Worm (Caenorhabditis elegans) whole organism, L4/young adult: ENCODE data around the gene csn-4.

ENCODE experiments used
- W03F9.2 ChIP-seq: fragments of 150-350 bp; optimal IDR thresholded peaks from 2 replicates; lab custom pipeline; 2014; ENCODE audit warnings: missing biosample characterization, missing genetic modification characterization
- dao-5 ChIP-seq: sonication (generic microtip); optimal IDR thresholded peaks from 2 replicates; lab custom pipeline; 2016; ENCODE audit warnings: missing genotype, missing genetic modification characterization, moderate library complexity, missing compliant biosample characterization
- him-1 ChIP-seq: sonication (generic microtip); optimal IDR thresholded peaks from 2 replicates; lab custom pipeline; 2016; ENCODE audit warnings: missing genotype, missing genetic modification reagents, missing genetic modification characterization, missing compliant biosample characterization

The csn-4 gene

ce11 chrIV:1097153-1097552 is 10.3 kb upstream of the csn-4 start, which contains the start of gene cox-18:
cox-18 (plus strand) TSS chrIV:1097453.
- TF ChIP-seq him-1 (tag; lab: Kevin White, UChicago), result no peak
- TF ChIP-seq dao-5 (tag; lab: Kevin White, UChicago), result no peak
- TF ChIP-seq W03F9.2, result no peak

- TF ChIP-seq W03F9.2 (no peak), him-1 (tag; lab: Kevin White, UChicago) (no peak), dao-5 (tag; lab: Kevin White, UChicago) (no peak)
Observed at ce11 chrIV:1096154-1096553, 9.3 kb upstream of the csn-4 start.

ce11 chrIV:1093870-1094564 is 7.2 kb upstream of the csn-4 start, which contains the start of the genes cct-8 and Y55F3AR.2:
cct-8 (minus strand) TSS chrIV:1093920.
Y55F3AR.2 (plus strand) TSS chrIV:1094541.
- peak; percentile 97 for TF ChIP-seq W03F9.2
- peak; percentile 94 for TF ChIP-seq him-1 (tag; lab: Kevin White, UChicago)
- TF ChIP-seq dao-5 (tag; lab: Kevin White, UChicago), result no peak

DNA sequence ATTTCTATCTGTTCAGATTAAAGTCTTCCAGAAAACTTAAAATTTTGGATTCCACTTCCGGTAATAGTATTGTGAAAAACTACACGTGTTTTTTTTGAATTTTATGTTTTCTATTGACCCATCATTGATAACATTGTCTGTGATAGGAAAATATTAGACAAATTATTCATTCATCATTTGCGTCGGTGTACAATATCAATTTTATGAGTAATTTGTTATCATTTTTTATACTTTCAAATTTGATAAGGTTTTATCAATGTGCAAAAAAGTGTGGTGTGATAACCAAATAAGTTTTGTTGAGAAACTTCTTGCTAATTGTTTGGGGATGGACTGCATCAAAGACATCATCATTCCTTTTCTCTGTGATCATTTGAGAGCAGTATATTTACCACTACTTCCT is 11.3 kb downstream of the csn-4 start:
- TF ChIP-seq W03F9.2, result no peak
- no peak for TF ChIP-seq him-1 (tag; lab: Kevin White, UChicago)
- no peak for TF ChIP-seq dao-5 (tag; lab: Kevin White, UChicago)

DNA sequence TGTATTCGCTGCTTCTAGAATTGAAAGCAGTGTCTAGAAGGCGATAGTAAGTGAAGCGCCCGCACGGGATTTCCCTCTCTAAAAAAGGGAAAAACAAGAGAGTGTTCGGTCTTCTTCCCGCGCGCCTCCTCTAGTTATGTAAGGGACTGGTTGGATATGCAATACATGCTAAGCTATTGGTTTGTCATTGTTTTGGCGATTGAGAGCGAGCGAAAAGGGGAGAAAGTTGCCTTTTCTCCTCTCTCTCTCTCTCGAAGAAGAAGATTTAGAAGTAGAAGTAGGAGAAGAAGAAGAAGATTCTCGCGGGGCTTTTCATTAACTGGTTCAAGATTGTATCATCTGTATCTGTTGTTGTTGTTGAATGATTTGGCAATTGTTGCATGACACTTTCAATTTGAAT is 12.7 kb downstream of the csn-4 start:
- TF ChIP-seq dao-5 (tag; lab: Kevin White, UChicago) (no peak), W03F9.2 (no peak), him-1 (tag; lab: Kevin White, UChicago) (no peak)

DNA sequence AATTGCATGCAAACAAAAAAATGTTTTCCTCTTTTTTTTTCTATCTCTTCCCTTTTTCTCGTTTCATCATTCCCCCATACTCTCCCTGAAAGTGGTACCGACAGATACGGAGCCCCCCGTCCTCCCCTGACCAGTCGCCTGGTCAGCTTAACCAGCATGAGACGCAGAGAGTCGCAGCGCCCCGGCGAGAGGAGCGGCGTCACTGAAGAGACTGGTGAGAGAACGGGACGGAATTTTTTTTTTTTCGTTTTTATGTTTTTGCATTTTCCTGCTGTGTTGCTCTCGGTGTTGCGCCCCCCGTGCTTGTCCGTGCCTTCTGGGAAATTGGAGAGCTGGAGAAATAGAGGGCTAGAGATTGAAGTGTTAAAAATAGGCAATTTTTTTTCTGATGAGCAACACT is 16.4 kb downstream of the csn-4 start:
- TF ChIP-seq W03F9.2 (peak; percentile 14), him-1 (tag; lab: Kevin White, UChicago) (peak; percentile 77), dao-5 (tag; lab: Kevin White, UChicago) (no peak)

DNA sequence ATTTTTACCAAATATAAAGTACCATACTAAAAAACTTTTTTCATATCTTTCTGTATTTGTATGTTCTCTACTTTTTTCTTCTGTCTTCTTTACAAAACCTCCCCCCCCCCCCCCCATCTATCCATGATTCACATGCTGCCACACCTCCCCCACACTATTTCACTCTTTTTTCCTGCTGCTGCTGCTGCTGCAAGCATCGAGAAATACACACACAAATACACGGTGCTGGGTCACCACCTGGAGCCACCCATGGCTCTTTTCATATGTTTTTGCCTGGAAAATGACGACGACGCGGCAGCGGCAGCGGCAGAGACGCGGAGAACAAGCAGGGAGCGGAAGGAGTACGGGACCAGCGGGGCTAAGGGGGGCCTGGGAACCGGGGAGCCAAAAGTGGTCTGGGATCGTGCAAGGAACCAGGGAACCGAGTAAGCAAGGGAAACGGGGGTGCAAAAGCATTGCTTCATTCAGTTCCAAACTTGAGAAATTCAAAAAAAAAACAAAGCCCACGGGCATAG is 18.0 kb downstream of the csn-4 start:
- TF ChIP-seq dao-5 (tag; lab: Kevin White, UChicago) (no peak), W03F9.2 (no peak), him-1 (tag; lab: Kevin White, UChicago) (no peak)

DNA sequence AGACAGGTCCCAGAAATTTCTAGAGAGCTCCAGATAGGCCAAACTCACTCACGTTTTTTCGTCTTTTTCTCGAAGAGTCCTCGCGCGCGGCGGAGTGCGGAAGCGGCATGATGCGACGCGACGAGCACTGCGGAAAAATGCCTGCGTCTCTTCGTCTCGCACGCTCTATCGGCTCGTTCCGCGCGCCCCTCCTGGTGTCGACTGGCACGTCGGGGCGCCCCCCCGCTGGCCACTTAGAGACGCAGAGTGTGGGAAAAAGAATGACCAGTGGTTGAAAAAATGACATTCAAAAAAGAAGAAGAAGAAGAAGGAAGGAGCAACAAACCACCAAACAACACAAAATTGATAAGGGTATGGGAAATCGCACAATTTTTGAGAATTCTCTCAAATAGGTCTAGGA is 19.4 kb downstream of the csn-4 start, which contains the start of gene znf-782:
Gene znf-782, minus strand, starts transcription at position 96 of the 400 bp plus-strand sequence.
- TF ChIP-seq him-1 (tag; lab: Kevin White, UChicago) (no peak), W03F9.2 (no peak), dao-5 (tag; lab: Kevin White, UChicago) (no peak)

DNA sequence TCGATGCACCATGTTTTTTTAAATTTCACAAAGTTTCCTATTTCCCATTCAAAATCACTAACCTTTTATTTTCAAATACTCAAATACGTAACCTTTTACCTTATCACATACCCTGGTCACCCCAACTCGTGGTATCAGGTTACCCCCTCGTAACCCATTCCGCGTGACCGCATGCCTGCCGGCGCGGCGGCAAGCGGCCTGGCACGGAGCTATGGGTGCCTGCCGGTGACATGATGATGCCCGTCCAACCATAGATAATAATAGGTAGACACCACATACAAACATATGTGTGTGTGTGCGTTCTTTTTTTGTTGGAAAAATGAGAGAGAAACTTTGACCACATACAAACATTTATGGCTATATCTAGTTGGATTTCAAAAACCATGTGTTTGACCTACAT is 21.2 kb downstream of the csn-4 start:
- TF ChIP-seq W03F9.2, result no peak
- no peak for TF ChIP-seq dao-5 (tag; lab: Kevin White, UChicago)
- TF ChIP-seq him-1 (tag; lab: Kevin White, UChicago), result no peak

ce11 chrIV:1064289-1064848 is 22.4 kb downstream of the csn-4 start:
- TF ChIP-seq dao-5 (tag; lab: Kevin White, UChicago) (no peak), W03F9.2 (no peak), him-1 (tag; lab: Kevin White, UChicago) (no peak)

DNA sequence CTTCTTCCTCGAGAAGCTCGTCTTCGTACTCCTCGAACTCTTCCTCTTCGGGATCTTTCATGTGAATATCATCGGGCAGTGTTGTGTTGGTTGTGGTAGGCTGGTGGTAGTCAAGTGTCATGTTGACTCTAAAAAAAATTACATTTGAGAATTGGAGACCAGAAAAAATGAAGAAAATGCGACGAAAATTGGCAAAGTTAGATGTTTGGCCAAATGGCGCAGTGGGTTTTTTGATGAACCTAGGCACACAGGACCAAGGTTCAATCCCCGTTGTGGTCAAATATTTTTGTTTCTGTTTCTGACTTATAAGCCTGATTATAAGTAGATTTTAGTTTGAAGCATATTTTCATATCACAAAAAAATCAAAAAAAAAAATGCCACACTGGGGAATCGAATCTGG is 23.8 kb downstream of the csn-4 start:
- no peak for TF ChIP-seq him-1 (tag; lab: Kevin White, UChicago)
- no peak for TF ChIP-seq W03F9.2
- TF ChIP-seq dao-5 (tag; lab: Kevin White, UChicago), result no peak

DNA sequence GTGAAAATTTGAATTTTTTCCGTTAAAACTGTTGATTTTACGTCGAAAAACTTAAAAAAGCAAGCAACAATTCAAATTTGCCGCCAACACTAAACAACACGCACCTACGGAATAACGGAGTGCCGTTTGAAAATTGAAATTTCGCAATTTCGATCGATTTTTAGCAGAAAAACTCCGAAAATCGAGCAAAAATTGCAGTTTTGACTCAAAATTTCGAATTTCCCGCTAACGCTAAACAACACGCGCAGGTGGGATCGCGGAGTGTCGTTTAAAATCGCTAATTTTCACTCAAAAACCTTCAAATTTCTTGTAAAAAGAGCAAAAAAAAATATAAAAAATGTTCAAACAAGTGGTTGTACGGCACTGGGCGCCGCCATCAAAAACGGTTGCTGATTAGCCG is 28.3 kb downstream of the csn-4 start:
- TF ChIP-seq him-1 (tag; lab: Kevin White, UChicago) (no peak), dao-5 (tag; lab: Kevin White, UChicago) (no peak), W03F9.2 (no peak)

- TF ChIP-seq dao-5 (tag; lab: Kevin White, UChicago) (no peak), him-1 (tag; lab: Kevin White, UChicago) (no peak), W03F9.2 (no peak)
Observed at ce11 chrIV:1056263-1056942, 30.4 kb downstream of the csn-4 start, which contains the start of the genes Y55F3AM.13 and mrps-25. Y55F3AM.13 (minus strand) TSS chrIV:1056313. mrps-25 (plus strand) TSS chrIV:1056892.

- TF ChIP-seq dao-5 (tag; lab: Kevin White, UChicago) (no peak), W03F9.2 (no peak), him-1 (tag; lab: Kevin White, UChicago) (no peak)
Observed at ce11 chrIV:1055734-1056133, 31.1 kb downstream of the csn-4 start.
